Fruit fly (Drosophila melanogaster) whole organism, pupa: ENCODE data around the gene CG32270.

ENCODE experiments used
- CG10348 ChIP-seq: fragments of 200-800 bp; sonication (Bioruptor generic); IDR thresholded peaks from 2 replicates; pipeline ENCODE4 v1.3.6; 2022; ENCODE audit warnings: missing biosample characterization, missing genetic modification characterization
- CG12605 ChIP-seq: fragments of 200-800 bp; sonication (Bioruptor generic); IDR thresholded peaks from 2 replicates; pipeline ENCODE4 v1.3.6; 2022; ENCODE audit warnings: missing biosample characterization, missing genetic modification characterization
- CG13204 ChIP-seq: fragments of 200-800 bp; sonication (Bioruptor generic); optimal IDR thresholded peaks from 2 replicates; lab custom pipeline; 2018; ENCODE audit warnings: missing biosample characterization, mild to moderate bottlenecking, missing genetic modification characterization, moderate library complexity
- CG14655 ChIP-seq: fragments of 200-800 bp; sonication (Bioruptor generic); optimal IDR thresholded peaks from 3 replicates; lab custom pipeline; 2017; ENCODE audit warnings: mild to moderate bottlenecking, missing biosample characterization, missing genetic modification reagents, missing genetic modification characterization
- CG15710 ChIP-seq: fragments of 200-800 bp; sonication (Bioruptor generic); optimal IDR thresholded peaks from 2 replicates; lab custom pipeline; 2018; ENCODE audit warnings: missing biosample characterization, mild to moderate bottlenecking, missing genetic modification characterization, moderate library complexity
- CG17806 ChIP-seq: fragments of 200-800 bp; sonication (Bioruptor generic); optimal IDR thresholded peaks from 2 replicates; lab custom pipeline; 2018; ENCODE audit warnings: missing biosample characterization, mild to moderate bottlenecking, missing genetic modification characterization, moderate library complexity
- CG32121 ChIP-seq: fragments of 200-800 bp; sonication (Bioruptor generic); IDR thresholded peaks from 2 replicates; pipeline ENCODE4 v1.3.6; 2022; ENCODE audit warnings: missing biosample characterization, missing genetic modification characterization
- CG34367 ChIP-seq: fragments of 200-800 bp; sonication (Bioruptor generic); optimal IDR thresholded peaks from 2 replicates; lab custom pipeline; 2018; ENCODE audit warnings: missing biosample characterization, mild to moderate bottlenecking, missing genetic modification characterization
- CG4496 ChIP-seq: fragments of 200-800 bp; sonication (Bioruptor generic); IDR thresholded peaks from 3 replicates; pipeline ENCODE4 v1.3.6; 2022; ENCODE audit warnings: missing biosample characterization, missing genetic modification characterization
- CG8159 ChIP-seq: fragments of 200-800 bp; sonication (Bioruptor generic); optimal IDR thresholded peaks from 3 replicates; lab custom pipeline; 2018; ENCODE audit warnings: missing biosample characterization, mild to moderate bottlenecking, missing genetic modification characterization, moderate library complexity
- CG8301 ChIP-seq: fragments of 200-800 bp; sonication (Bioruptor generic); optimal IDR thresholded peaks from 2 replicates; lab custom pipeline; 2018; ENCODE audit warnings: missing biosample characterization, mild to moderate bottlenecking, missing genetic modification characterization
- CG9948 ChIP-seq: fragments of 200-800 bp; sonication (Bioruptor generic); optimal IDR thresholded peaks from 2 replicates; lab custom pipeline; 2018; ENCODE audit warnings: missing biosample characterization, mild to moderate bottlenecking, missing genetic modification characterization, moderate library complexity
- D1 ChIP-seq: fragments of 200-800 bp; sonication (Bioruptor generic); optimal IDR thresholded peaks from 2 replicates; lab custom pipeline; 2018; ENCODE audit warnings: missing biosample characterization, mild to moderate bottlenecking, missing genetic modification characterization, moderate library complexity
- EcR ChIP-seq: fragments of 200-800 bp; sonication (Bioruptor generic); optimal IDR thresholded peaks from 3 replicates; lab custom pipeline; 2019; ENCODE audit warnings: missing biosample characterization, missing genetic modification characterization, mild to moderate bottlenecking, moderate library complexity, missing genetic modification reagents
- Ets98B ChIP-seq: fragments of 200-800 bp; sonication (Bioruptor generic); IDR thresholded peaks from 2 replicates; pipeline ENCODE4 v1.3.6; 2022; ENCODE audit warnings: missing biosample characterization, missing genetic modification characterization
- Pif1A ChIP-seq: fragments of 200-800 bp; sonication (Bioruptor generic); optimal IDR thresholded peaks from 3 replicates; lab custom pipeline; 2016; ENCODE audit warnings: missing biosample characterization, missing genetic modification characterization
- Pif1B ChIP-seq: fragments of 200-800 bp; sonication (Bioruptor generic); optimal IDR thresholded peaks from 3 replicates; lab custom pipeline; 2016; ENCODE audit warnings: missing biosample characterization, missing genetic modification characterization
- Snoo ChIP-seq: fragments of 200-800 bp; sonication (Bioruptor generic); optimal IDR thresholded peaks from 3 replicates; lab custom pipeline; 2017; ENCODE audit warnings: missing biosample characterization, mild to moderate bottlenecking, missing genetic modification characterization, inconsistent platforms
- fd96Ca ChIP-seq: fragments of 200-800 bp; sonication (Bioruptor generic); IDR thresholded peaks from 3 replicates; pipeline ENCODE4 v1.3.6; 2022; ENCODE audit warnings: missing biosample characterization, missing genetic modification characterization
- gl ChIP-seq: fragments of 200-800 bp; sonication (Bioruptor generic); optimal IDR thresholded peaks from 2 replicates; lab custom pipeline; 2018; ENCODE audit warnings: missing biosample characterization, mild to moderate bottlenecking, missing genetic modification characterization
- rn ChIP-seq: fragments of 200-800 bp; sonication (Bioruptor generic); IDR thresholded peaks from 2 replicates; pipeline ENCODE4 v1.3.6; 2022; ENCODE audit warnings: missing biosample characterization, missing genetic modification characterization

The CG32270 gene

DNA sequence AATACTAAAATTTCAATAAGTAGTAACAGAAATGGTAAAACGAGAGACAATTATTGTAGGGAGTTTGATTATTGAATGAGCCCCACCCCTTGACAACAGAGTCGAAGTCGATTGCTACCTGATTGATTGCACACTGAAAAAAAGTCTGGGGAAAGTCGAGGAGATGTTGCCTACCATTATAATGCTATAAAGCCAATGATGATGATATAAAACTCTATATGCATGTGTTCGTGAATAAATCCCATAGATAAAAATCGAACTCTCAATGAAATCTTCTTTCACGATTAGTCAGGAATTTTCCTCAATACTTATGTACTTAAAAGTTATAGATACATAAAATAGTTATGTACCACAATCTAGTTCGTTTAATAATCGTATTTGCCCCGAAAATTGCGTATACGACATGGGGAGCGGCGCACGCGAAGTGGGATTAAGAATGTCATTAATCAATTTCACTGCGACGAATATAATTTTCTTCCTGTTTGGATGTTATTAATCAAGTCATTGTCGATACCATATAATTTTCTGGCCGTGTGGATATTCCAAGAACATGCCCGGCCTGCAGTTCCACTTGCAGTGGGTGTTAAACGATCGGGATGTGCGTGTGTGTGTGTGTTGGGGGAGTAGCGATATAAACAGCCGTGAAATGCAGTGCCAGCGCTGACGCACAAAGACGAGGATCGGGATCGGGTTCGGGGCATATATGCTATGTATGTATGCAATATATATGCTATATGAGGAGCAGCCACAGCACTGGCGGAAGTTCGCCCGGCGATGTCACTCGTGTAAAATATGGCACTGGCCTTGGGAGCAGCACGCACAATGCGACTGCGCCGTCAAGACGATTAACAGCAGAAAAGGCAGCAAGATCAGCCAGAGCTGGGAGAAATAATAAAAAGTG, 35.7 kb upstream of the CG32270 start, which contains the start of gene CG12078:
Gene CG12078 (minus strand): TSS at position 51 of the 901 bp plus-strand sequence.
- peak; percentile 7 for TF ChIP-seq Pif1A (GFP tag; lab: Kevin White, UChicago)
- TF ChIP-seq CG14655 (GFP tag; lab: Kevin White, UChicago): no peak
- TF ChIP-seq CG8159: peak; percentile 16
- no peak for TF ChIP-seq CG4496 (GFP tag; lab: Robert Waterston, UW)
- peak; percentile 23 for TF ChIP-seq CG9948 (tag; lab: Kevin White, UChicago)
- TF ChIP-seq gl (tag; lab: Kevin White, UChicago): no peak
- TF ChIP-seq Snoo: no peak
- no peak for TF ChIP-seq rn (GFP tag; lab: Robert Waterston, UW)
- TF ChIP-seq EcR (GFP tag; lab: Kevin White, UChicago): peak; percentile 93
- TF ChIP-seq fd96Ca (GFP tag; lab: Robert Waterston, UW): no peak
- TF ChIP-seq, all 21 proteins: peak for 4

dm6 chr3L:3242121-3243083, 33.6 kb upstream of the CG32270 start:
- no peak for TF ChIP-seq CG17806 (tag; lab: Kevin White, UChicago)
- peak; percentile 10 for TF ChIP-seq Pif1A (GFP tag; lab: Kevin White, UChicago)
- TF ChIP-seq CG8159: peak; percentile 6
- no peak for TF ChIP-seq rn (GFP tag; lab: Robert Waterston, UW)
- no peak for TF ChIP-seq CG12605 (GFP tag; lab: Robert Waterston, UW)
- TF ChIP-seq fd96Ca (GFP tag; lab: Robert Waterston, UW): 0 out of 3 replicates have a peak, but pooled peaks have one; percentile 25
- no peak for TF ChIP-seq CG10348 (GFP tag; lab: Robert Waterston, UW)
- peak; percentile 4 for TF ChIP-seq CG14655 (GFP tag; lab: Kevin White, UChicago)
- peak; percentile 8 for TF ChIP-seq CG34367 (tag; lab: Kevin White, UChicago)
- 0 out of 2 replicates have a peak, but pooled peaks have one; percentile 12 for TF ChIP-seq CG32121 (GFP tag; lab: Robert Waterston, UW)
- peak; percentile 94 for TF ChIP-seq EcR (GFP tag; lab: Kevin White, UChicago)
- TF ChIP-seq D1 (tag; lab: Kevin White, UChicago): no peak
- peak; percentile 53 for TF ChIP-seq CG13204 (GFP tag; lab: Kevin White, UChicago)
- no peak for TF ChIP-seq gl (tag; lab: Kevin White, UChicago)
- no peak for TF ChIP-seq CG8301
- no peak for TF ChIP-seq CG4496 (GFP tag; lab: Robert Waterston, UW)
- no peak for TF ChIP-seq CG9948 (tag; lab: Kevin White, UChicago)
- TF ChIP-seq Ets98B (GFP tag; lab: Robert Waterston, UW): no peak
- peak; percentile 83 for TF ChIP-seq Snoo
- TF ChIP-seq CG15710 (tag; lab: Kevin White, UChicago): peak; percentile 24
- peak; percentile 9 for TF ChIP-seq Pif1B (GFP tag; lab: Kevin White, UChicago)

DNA sequence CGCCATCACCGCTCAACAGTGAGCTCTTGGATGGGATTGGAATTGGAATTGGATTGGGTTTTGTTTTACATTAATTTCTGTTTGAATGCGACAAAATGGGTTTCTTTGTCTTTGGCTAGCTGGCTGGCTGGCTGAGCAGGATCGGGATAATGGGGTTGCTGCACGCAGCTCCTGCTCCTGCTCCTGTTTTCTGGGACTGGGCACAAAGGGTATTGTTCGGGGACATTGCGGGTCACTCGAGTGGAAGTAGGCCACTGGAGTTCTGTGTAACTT, 32.5 kb upstream of the CG32270 start:
- TF ChIP-seq EcR (GFP tag; lab: Kevin White, UChicago): peak; percentile 97
- TF ChIP-seq CG34367 (tag; lab: Kevin White, UChicago): no peak
- no peak for TF ChIP-seq CG9948 (tag; lab: Kevin White, UChicago)

dm6 chr3L:3240597-3241367, 32.0 kb upstream of the CG32270 start:
- peak; percentile 98 for TF ChIP-seq CG9948 (tag; lab: Kevin White, UChicago)
- TF ChIP-seq CG8159: peak; percentile 99
- peak; percentile 84 for TF ChIP-seq CG8301
- TF ChIP-seq Pif1B (GFP tag; lab: Kevin White, UChicago): peak; percentile 90
- TF ChIP-seq CG4496 (GFP tag; lab: Robert Waterston, UW): peak; percentile 84
- peak; percentile 79 for TF ChIP-seq rn (GFP tag; lab: Robert Waterston, UW)
- peak; percentile 91 for TF ChIP-seq Pif1A (GFP tag; lab: Kevin White, UChicago)
- TF ChIP-seq CG12605 (GFP tag; lab: Robert Waterston, UW): peak; percentile 71
- peak; percentile 69 for TF ChIP-seq Ets98B (GFP tag; lab: Robert Waterston, UW)
- peak; percentile 87 for TF ChIP-seq Snoo
- TF ChIP-seq CG10348 (GFP tag; lab: Robert Waterston, UW): no peak
- TF ChIP-seq EcR (GFP tag; lab: Kevin White, UChicago): peak; percentile 60
- TF ChIP-seq D1 (tag; lab: Kevin White, UChicago): peak; percentile 95
- peak; percentile 97 for TF ChIP-seq CG13204 (GFP tag; lab: Kevin White, UChicago)
- peak; percentile 95 for TF ChIP-seq CG14655 (GFP tag; lab: Kevin White, UChicago)
- peak; percentile 97 for TF ChIP-seq CG34367 (tag; lab: Kevin White, UChicago)
- peak; percentile 99 for TF ChIP-seq CG15710 (tag; lab: Kevin White, UChicago)
- peak; percentile 71; the same call in 2 of the 3 replicates for TF ChIP-seq fd96Ca (GFP tag; lab: Robert Waterston, UW)
- TF ChIP-seq CG32121 (GFP tag; lab: Robert Waterston, UW): peak; percentile 73
- TF ChIP-seq gl (tag; lab: Kevin White, UChicago): peak; percentile 87
- TF ChIP-seq CG17806 (tag; lab: Kevin White, UChicago): peak; percentile 97
